Worm (Caenorhabditis elegans): Measurements from ENCODE around the gene W02C12.2.

The W02C12.2 gene

DNA sequence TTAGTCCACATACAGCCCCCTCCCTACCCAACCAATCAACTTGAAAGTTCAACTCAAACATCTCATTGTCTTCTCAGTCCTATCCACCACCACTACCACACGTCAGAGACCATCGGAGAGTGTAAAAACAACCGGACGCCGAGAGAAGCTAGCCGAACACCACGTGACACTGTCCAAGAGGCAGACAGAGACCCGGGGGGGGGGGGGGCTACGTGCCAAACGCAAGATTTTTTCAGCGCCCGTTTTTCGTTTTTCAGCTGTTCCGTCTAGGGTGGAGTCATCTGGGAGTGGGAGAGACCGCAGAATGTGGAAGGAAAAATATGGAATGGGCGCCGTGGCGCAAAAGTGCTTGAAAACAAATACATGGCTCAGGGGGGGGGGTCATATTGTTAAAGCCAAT, 18.1 kb upstream of the W02C12.2 start (continued):
- TF ChIP-seq F37D6.2 (tag; optimal IDR thresholded peaks at IDR 0.05) (peak; percentile 14), sdz-12 (GFP tag; optimal IDR thresholded peaks at IDR 0.05) (no peak), arid-1 (GFP tag; conservative IDR thresholded peaks at IDR 0.05) (0 out of 2 replicates have a peak, but pooled peaks have one; percentile 33)

- TF ChIP-seq rbr-2 (tag; optimal IDR thresholded peaks at IDR 0.05) = peak; percentile 54
- TF ChIP-seq mxl-3 (GFP tag; optimal IDR thresholded peaks at IDR 0.05) = peak; percentile 5
- TF ChIP-seq nhr-48 (tag; optimal IDR thresholded peaks at IDR 0.05) = peak; percentile 68
- peak; percentile 90 for TF ChIP-seq dve-1 (tag; optimal IDR thresholded peaks at IDR 0.05; ENCODE audit: insufficient read depth)
- peak; percentile 68 for TF ChIP-seq lin-29 (GFP tag; IDR thresholded peaks at IDR 0.05)
- peak; percentile 70 for TF ChIP-seq hmg-1.1 (GFP tag; IDR thresholded peaks at IDR 0.05)
- TF ChIP-seq daf-16 (GFP tag; optimal IDR thresholded peaks at IDR 0.05) = peak in 1 of 2 experiments; percentile 97
- peak; percentile 80 for TF ChIP-seq daf-16 (tag; optimal IDR thresholded peaks at IDR 0.05)
- peak; percentile 86 for TF ChIP-seq tra-1 (GFP tag; IDR thresholded peaks at IDR 0.05)
- no peak for TF ChIP-seq zip-11 (GFP tag; IDR thresholded peaks at IDR 0.05)
- TF ChIP-seq mep-1 (tag; optimal IDR thresholded peaks at IDR 0.05) = peak; percentile 80
- TF ChIP-seq fos-1 (tag; optimal IDR thresholded peaks at IDR 0.05) = no peak
- peak; percentile 70 for TF ChIP-seq gei-8 (GFP tag; optimal IDR thresholded peaks at IDR 0.05)
- TF ChIP-seq F10B5.3 (tag; optimal IDR thresholded peaks at IDR 0.05) = no peak
- peak in 1 of 2 experiments; percentile 63 for TF ChIP-seq lsy-2 (tag; optimal IDR thresholded peaks at IDR 0.05)
- peak; percentile 96 for TF ChIP-seq dmd-6 (GFP tag; IDR thresholded peaks at IDR 0.05)
- peak; percentile 80 for TF ChIP-seq mes-2 (tag; optimal IDR thresholded peaks at IDR 0.05; ENCODE audit: poor library complexity, severe bottlenecking)
- TF ChIP-seq fkh-10 (GFP tag; optimal IDR thresholded peaks at IDR 0.05) = no peak
- TF ChIP-seq egl-27 (tag; optimal IDR thresholded peaks at IDR 0.05) = no peak
- no peak for TF ChIP-seq lin-1 (GFP tag; IDR thresholded peaks at IDR 0.05)
- no peak for TF ChIP-seq F44E2.7 (GFP tag; IDR thresholded peaks at IDR 0.05)
- peak; percentile 85 for TF ChIP-seq set-16 (GFP tag; IDR thresholded peaks at IDR 0.05)
- no peak for TF ChIP-seq nhr-237 (tag; optimal IDR thresholded peaks at IDR 0.05)
- TF ChIP-seq pha-4 (GFP tag; IDR thresholded peaks at IDR 0.05) = peak; percentile 79
- no peak for TF ChIP-seq pha-4 (tag; optimal IDR thresholded peaks at IDR 0.05)
- TF ChIP-seq ctbp-1 (GFP tag; IDR thresholded peaks at IDR 0.05) = peak; percentile 37; the same call in 1 of the 2 replicates
- peak; percentile 27; the same call in 1 of the 2 replicates for TF ChIP-seq php-3 (GFP tag; IDR thresholded peaks at IDR 0.05)
- TF ChIP-seq egl-43 (GFP tag; IDR thresholded peaks at IDR 0.05) = peak; percentile 64; the same call in 1 of the 2 replicates
- no peak for TF ChIP-seq unc-39 (tag; optimal IDR thresholded peaks at IDR 0.05)
- peak; percentile 23 for TF ChIP-seq nhr-10 (tag; optimal IDR thresholded peaks at IDR 0.05)
- TF ChIP-seq jun-1 (tag; optimal IDR thresholded peaks at IDR 0.05) = peak; percentile 72
- TF ChIP-seq nhr-25 (tag; optimal IDR thresholded peaks at IDR 0.05; ENCODE audit: borderline replicate concordance, insufficient read depth) = peak; percentile 46
- peak in 1 of 2 experiments; percentile 82 for TF ChIP-seq mdl-1 (tag; optimal IDR thresholded peaks at IDR 0.05)
- no peak for TF ChIP-seq F49E8.2 (tag; optimal IDR thresholded peaks at IDR 0.05; ENCODE audit: borderline replicate concordance)
- no peak for TF ChIP-seq lin-39 (tag; optimal IDR thresholded peaks at IDR 0.05)
- TF ChIP-seq saeg-2 (GFP tag; IDR thresholded peaks at IDR 0.05) = peak; percentile 14; the same call in 1 of the 2 replicates
- TF ChIP-seq hlh-11 (tag; optimal IDR thresholded peaks at IDR 0.05) = peak; percentile 93
- TF ChIP-seq T26A8.4 (GFP tag; IDR thresholded peaks at IDR 0.05) = peak; percentile 66
- TF ChIP-seq nhr-28 (tag; optimal IDR thresholded peaks at IDR 0.05) = peak; percentile 93
- TF ChIP-seq nhr-102 (tag; optimal IDR thresholded peaks at IDR 0.05) = peak; percentile 61
- TF ChIP-seq pqm-1 (tag; optimal IDR thresholded peaks at IDR 0.05) = peak; percentile 20
- TF ChIP-seq ceh-20 (GFP tag; IDR thresholded peaks at IDR 0.05) = no peak
- no peak for TF ChIP-seq nhr-6 (tag; optimal IDR thresholded peaks at IDR 0.05)
- TF ChIP-seq nhr-77 (tag; optimal IDR thresholded peaks at IDR 0.05) = peak; percentile 84
These were observed 16.6 kb upstream of the W02C12.2 start for ce11 chrIV:4024159-4025004.
